Worm (Caenorhabditis elegans): Measurements from ENCODE around the gene gmpr-1.

DNA sequence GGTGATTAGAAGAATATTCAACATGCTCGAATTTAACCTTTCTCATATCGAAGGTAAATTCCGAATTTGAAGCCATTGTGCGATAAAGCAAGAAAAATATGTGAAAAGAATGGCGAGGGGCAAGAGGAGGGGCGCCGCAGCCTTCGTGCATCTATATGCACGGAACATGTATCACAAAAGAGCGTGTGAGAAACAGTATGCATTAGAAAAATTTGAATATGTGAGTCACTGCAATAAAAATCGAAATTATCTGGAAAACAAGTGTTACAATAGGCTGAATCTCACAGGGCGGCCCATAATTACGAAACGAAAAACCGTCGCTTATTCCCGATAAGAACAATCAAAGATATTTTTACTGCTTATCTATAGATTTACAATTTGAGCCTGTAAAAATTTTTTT lies 30.7 kb upstream of the gmpr-1 start, which contains the start of gene F13A2.5:
- TF ChIP-seq ztf-11 (tag; optimal IDR thresholded peaks at IDR 0.05) (no peak), nhr-85 (tag) (no peak), nhr-76 (tag; optimal IDR thresholded peaks at IDR 0.05) (no peak), lsy-2 (tag; optimal IDR thresholded peaks at IDR 0.05) (no peak), fos-1 (tag; optimal IDR thresholded peaks at IDR 0.05) (no peak), aly-2 (tag; optimal IDR thresholded peaks at IDR 0.05) (no peak), skn-1 (tag; optimal IDR thresholded peaks at IDR 0.05) (no peak), jun-1 (tag; optimal IDR thresholded peaks at IDR 0.05) (no peak), vab-15 (tag; optimal IDR thresholded peaks at IDR 0.05) (no peak), unc-62 (GFP tag; optimal IDR thresholded peaks at IDR 0.05) (no peak), lin-13 (GFP tag; optimal IDR thresholded peaks at IDR 0.05) (no peak)
